Worm (Caenorhabditis elegans): Measurements from ENCODE around the gene Y43F8B.2.
A peak's percentile ranks its signal among the peaks of the same experiment; 100 is the strongest.

The Y43F8B.2 gene

ce11 chrV:19555869-19556268 lies 23.0 kb upstream of the Y43F8B.2 start, which contains the start of gene oac-1:
Gene oac-1, minus strand, starts transcription at chrV:19555969.
- TF ChIP-seq nhr-77 (tag; optimal IDR thresholded peaks at IDR 0.05) = no peak
- no peak for TF ChIP-seq T20F7.1 (GFP tag; optimal IDR thresholded peaks at IDR 0.05)
- TF ChIP-seq mdt-29 (GFP tag; IDR thresholded peaks at IDR 0.05) = no peak
- TF ChIP-seq zag-1 (tag; optimal IDR thresholded peaks at IDR 0.05) = no peak
- no peak for TF ChIP-seq egl-27 (tag; optimal IDR thresholded peaks at IDR 0.05)
- no peak for TF ChIP-seq ceh-20 (GFP tag; IDR thresholded peaks at IDR 0.05)
- TF ChIP-seq Y5F2A.4 (GFP tag; optimal IDR thresholded peaks at IDR 0.05) = no peak
- TF ChIP-seq ceh-32 (tag; optimal IDR thresholded peaks at IDR 0.05; ENCODE audit: poor library complexity) = no peak

- 0 out of 2 replicates have a peak, but pooled peaks have one; percentile 35 for TF ChIP-seq F26F4.8 (GFP tag; conservative IDR thresholded peaks at IDR 0.05)
- no peak for TF ChIP-seq F49E8.2 (tag; optimal IDR thresholded peaks at IDR 0.05; ENCODE audit: borderline replicate concordance)
- TF ChIP-seq egl-43 (GFP tag; IDR thresholded peaks at IDR 0.05) = 0 out of 2 replicates have a peak, but pooled peaks have one; percentile 8
- peak; percentile 88 for TF ChIP-seq set-16 (GFP tag; IDR thresholded peaks at IDR 0.05)
Observed at ce11 chrV:19555350-19555749, 22.4 kb upstream of the Y43F8B.2 start.

ce11 chrV:19550294-19550693 lies 17.4 kb upstream of the Y43F8B.2 start:
- TF ChIP-seq tag-97 (GFP tag; IDR thresholded peaks at IDR 0.05) (no peak), lin-13 (GFP tag; optimal IDR thresholded peaks at IDR 0.05) (peak; percentile 45), nhr-28 (tag; optimal IDR thresholded peaks at IDR 0.05) (peak; percentile 88), mep-1 (tag; optimal IDR thresholded peaks at IDR 0.05) (peak; percentile 5)

- TF ChIP-seq mdt-29 (GFP tag; IDR thresholded peaks at IDR 0.05) (no peak), pqm-1 (tag; optimal IDR thresholded peaks at IDR 0.05) (no peak), arid-1 (GFP tag; conservative IDR thresholded peaks at IDR 0.05) (no peak), ZK546.5 (tag; optimal IDR thresholded peaks at IDR 0.05) (no peak), nhr-48 (tag; optimal IDR thresholded peaks at IDR 0.05) (no peak), Y48G9A.11 (GFP tag; IDR thresholded peaks at IDR 0.05) (no peak), fkh-10 (GFP tag; optimal IDR thresholded peaks at IDR 0.05) (no peak), zip-2 (tag; optimal IDR thresholded peaks at IDR 0.05) (no peak)
Observed at ce11 chrV:19549689-19550088, 16.8 kb upstream of the Y43F8B.2 start, which contains the start of gene Y43F8B.20. Gene Y43F8B.20, minus strand, starts transcription at chrV:19549789.

ce11 chrV:19546673-19547072 lies 13.8 kb upstream of the Y43F8B.2 start:
- peak; percentile 55 for TF ChIP-seq set-16 (GFP tag; IDR thresholded peaks at IDR 0.05)
- no peak for TF ChIP-seq lin-15B (tag; optimal IDR thresholded peaks at IDR 0.05)
- TF ChIP-seq mdt-29 (GFP tag; IDR thresholded peaks at IDR 0.05) = no peak
- peak in 1 of 2 experiments; percentile 51 for TF ChIP-seq daf-16 (GFP tag; optimal IDR thresholded peaks at IDR 0.05)
- TF ChIP-seq daf-16 (tag; optimal IDR thresholded peaks at IDR 0.05) = no peak
- peak; percentile 34 for TF ChIP-seq hlh-11 (tag; optimal IDR thresholded peaks at IDR 0.05)
- no peak for TF ChIP-seq nhr-25 (tag; optimal IDR thresholded peaks at IDR 0.05; ENCODE audit: borderline replicate concordance, insufficient read depth)
- no peak for TF ChIP-seq nhr-48 (tag; optimal IDR thresholded peaks at IDR 0.05)
- no peak for TF ChIP-seq mep-1 (tag; optimal IDR thresholded peaks at IDR 0.05)
- TF ChIP-seq nhr-76 (tag; optimal IDR thresholded peaks at IDR 0.05) = no peak

- TF ChIP-seq fkh-10 (GFP tag; optimal IDR thresholded peaks at IDR 0.05) (no peak), mdt-29 (GFP tag; IDR thresholded peaks at IDR 0.05) (no peak), nhr-237 (tag; optimal IDR thresholded peaks at IDR 0.05) (no peak), lsy-2 (tag; optimal IDR thresholded peaks at IDR 0.05) (no peak), tag-97 (GFP tag; IDR thresholded peaks at IDR 0.05) (no peak), hmg-1.1 (GFP tag; IDR thresholded peaks at IDR 0.05) (no peak), mes-2 (tag; optimal IDR thresholded peaks at IDR 0.05; ENCODE audit: poor library complexity, severe bottlenecking) (no peak), gei-8 (GFP tag; optimal IDR thresholded peaks at IDR 0.05) (no peak), ces-1 (GFP tag; optimal IDR thresholded peaks at IDR 0.05) (no peak), dmd-8 (GFP tag; IDR thresholded peaks at IDR 0.05) (no peak), saeg-2 (GFP tag; IDR thresholded peaks at IDR 0.05) (no peak), snpc-4 (tag; optimal IDR thresholded peaks at IDR 0.05) (no peak), madf-9 (GFP tag; conservative IDR thresholded peaks at IDR 0.05) (no peak), mxl-2 (GFP tag; conservative IDR thresholded peaks at IDR 0.05) (no peak), mep-1 (tag; optimal IDR thresholded peaks at IDR 0.05) (no peak), ceh-32 (tag; optimal IDR thresholded peaks at IDR 0.05; ENCODE audit: poor library complexity) (no peak), unc-130 (GFP tag; optimal IDR thresholded peaks at IDR 0.05) (no peak), T26A8.4 (GFP tag; IDR thresholded peaks at IDR 0.05) (no peak), lir-3 (tag; optimal IDR thresholded peaks at IDR 0.05) (no peak)
Observed at ce11 chrV:19546100-19546499, 13.2 kb upstream of the Y43F8B.2 start, which contains the start of gene Y43F8B.1. Gene Y43F8B.1, minus strand, starts transcription at chrV:19546200.
